Worm (Caenorhabditis elegans) whole organism, L4 larva: ENCODE results near the gene F16B4.6.
A peak's percentile ranks its signal among the peaks of the same experiment; 100 is the strongest.

Experiments
- D1046.2 ChIP-seq: fragments of 200-800 bp; sonication (Bioruptor generic); IDR thresholded peaks from 2 replicates; pipeline ENCODE4 v1.3.6; 2022; ENCODE audit warnings: missing genetic modification characterization, missing compliant biosample characterization
- F10B5.3 ChIP-seq: sonication (generic microtip); optimal IDR thresholded peaks from 2 replicates; lab custom pipeline; 2016; ENCODE audit warnings: mild to moderate bottlenecking, missing genetic modification characterization, missing compliant biosample characterization
- F26F4.8 ChIP-seq: fragments of 200-800 bp; sonication (Bioruptor generic); conservative IDR thresholded peaks from 2 replicates; pipeline ENCODE4 v1.3.6; 2022; ENCODE audit warnings: missing genetic modification characterization, missing compliant biosample characterization
- F37D6.2 ChIP-seq: sonication (generic microtip); optimal IDR thresholded peaks from 2 replicates; lab custom pipeline; 2016; ENCODE audit warnings: mild to moderate bottlenecking, missing genetic modification characterization, missing compliant biosample characterization
- F49E8.2 ChIP-seq: sonication (generic microtip); optimal IDR thresholded peaks from 2 replicates; lab custom pipeline; 2016; ENCODE audit warnings: missing compliant biosample characterization, mild to moderate bottlenecking, missing genetic modification characterization, borderline replicate concordance
- R02D3.7 ChIP-seq: fragments of 150-350 bp; sonication (generic microtip); optimal IDR thresholded peaks from 3 replicates; lab custom pipeline; 2014; ENCODE audit warnings: missing biosample characterization, missing genetic modification characterization
- T20F7.1 ChIP-seq: fragments of 200-800 bp; sonication (Bioruptor generic); optimal IDR thresholded peaks from 2 replicates; lab custom pipeline; 2018; ENCODE audit warnings: mild to moderate bottlenecking, missing genetic modification characterization, missing compliant biosample characterization
- T26A8.4 ChIP-seq: fragments of 200-800 bp; sonication (Bioruptor generic); IDR thresholded peaks from 2 replicates; pipeline ENCODE4 v1.3.6; 2022; ENCODE audit warnings: missing genetic modification characterization, missing compliant biosample characterization
- Y75B8A.6 ChIP-seq: fragments of 200-800 bp; sonication (Bioruptor generic); IDR thresholded peaks from 2 replicates; pipeline ENCODE4 v1.3.6; 2022; ENCODE audit warnings: missing genetic modification reagents, missing genetic modification characterization, missing compliant biosample characterization
- arid-1 ChIP-seq: fragments of 200-800 bp; sonication (Bioruptor generic); conservative IDR thresholded peaks from 2 replicates; pipeline ENCODE4 v1.3.6; 2022; ENCODE audit warnings: missing genetic modification reagents, missing genetic modification characterization, missing compliant biosample characterization
- attf-4 ChIP-seq: sonication (generic microtip); optimal IDR thresholded peaks from 3 replicates; lab custom pipeline; 2017; ENCODE audit warnings: missing biosample characterization, missing genetic modification characterization
- ceh-20 ChIP-seq: fragments of 200-800 bp; sonication (Bioruptor generic); IDR thresholded peaks from 2 replicates; pipeline ENCODE4 v1.3.6; 2022; ENCODE audit warnings: missing genetic modification reagents, missing genetic modification characterization, missing compliant biosample characterization
- ceh-28 ChIP-seq: fragments of 150-350 bp; optimal IDR thresholded peaks from 2 replicates; lab custom pipeline; 2014; ENCODE audit warnings: missing biosample characterization, missing genetic modification reagents, missing genetic modification characterization
- ceh-32 ChIP-seq: sonication (generic microtip); optimal IDR thresholded peaks from 2 replicates; lab custom pipeline; 2016; ENCODE audit warnings: mild to moderate bottlenecking, missing genetic modification characterization, missing compliant biosample characterization; ENCODE audit not compliant: poor library complexity
- cey-2 ChIP-seq: sonication (generic microtip); optimal IDR thresholded peaks from 3 replicates; lab custom pipeline; 2017; ENCODE audit warnings: missing genetic modification characterization, mild to moderate bottlenecking, missing compliant biosample characterization, antibody characterized with exemption, borderline replicate concordance; ENCODE audit not compliant: insufficient read depth
- daf-16 ChIP-seq, 3 experiments: sonication (generic microtip); optimal IDR thresholded peaks; 2 replicates each; lab custom pipeline; 2016 to 2017; ENCODE audit warnings: missing genetic modification characterization in 3 of 3, missing genetic modification reagents in 3 of 3, mild to moderate bottlenecking in 2 of 3, missing compliant biosample characterization in 2 of 3, missing biosample characterization in 1 of 3, moderate library complexity in 1 of 3
- daf-19 ChIP-seq: fragments of 200-800 bp; sonication (Bioruptor generic); conservative IDR thresholded peaks from 2 replicates; pipeline ENCODE4 v1.3.6; 2022; ENCODE audit warnings: missing genetic modification characterization, missing compliant biosample characterization
- dmd-8 ChIP-seq: fragments of 200-800 bp; sonication (Bioruptor generic); IDR thresholded peaks from 2 replicates; pipeline ENCODE4 v1.3.6; 2022; ENCODE audit warnings: missing genetic modification characterization, missing compliant biosample characterization
- dve-1 ChIP-seq: sonication (generic microtip); optimal IDR thresholded peaks from 2 replicates; lab custom pipeline; 2017; ENCODE audit warnings: antibody characterized with exemption, mild to moderate bottlenecking, missing genetic modification characterization, missing compliant biosample characterization; ENCODE audit not compliant: insufficient read depth
- fkh-10 ChIP-seq: fragments of 150-350 bp; optimal IDR thresholded peaks from 2 replicates; lab custom pipeline; 2014; ENCODE audit warnings: missing biosample characterization, missing genetic modification reagents, missing genetic modification characterization
- hlh-11 ChIP-seq: fragments of 200-800 bp; sonication (Bioruptor generic); optimal IDR thresholded peaks from 2 replicates; lab custom pipeline; 2018; ENCODE audit warnings: mild to moderate bottlenecking, missing genetic modification characterization, missing compliant biosample characterization
- hlh-30 ChIP-seq: sonication (generic microtip); optimal IDR thresholded peaks from 2 replicates; lab custom pipeline; 2017; ENCODE audit warnings: antibody characterized with exemption, mild to moderate bottlenecking, missing genetic modification characterization, missing compliant biosample characterization; ENCODE audit not compliant: insufficient read depth
- hmg-1.1 ChIP-seq: fragments of 200-800 bp; sonication (Bioruptor generic); IDR thresholded peaks from 2 replicates; pipeline ENCODE4 v1.3.6; 2022; ENCODE audit warnings: missing genetic modification reagents, missing genetic modification characterization, missing compliant biosample characterization
- lim-7 ChIP-seq: fragments of 200-800 bp; sonication (Bioruptor generic); IDR thresholded peaks from 2 replicates; pipeline ENCODE4 v1.3.6; 2022; ENCODE audit warnings: missing genetic modification characterization, missing compliant biosample characterization
- lin-1 ChIP-seq: fragments of 200-800 bp; sonication (Bioruptor generic); IDR thresholded peaks from 2 replicates; pipeline ENCODE4 v1.3.6; 2022; ENCODE audit warnings: missing genetic modification reagents, missing genetic modification characterization, missing compliant biosample characterization
- madf-5 ChIP-seq, 2 experiments: fragments of 200-800 bp; sonication (Bioruptor generic); IDR thresholded peaks; 2 replicates each; pipeline ENCODE4 v1.3.6; 2022; ENCODE audit warnings: missing compliant biosample characterization in 2 of 2, missing genetic modification characterization in 2 of 2
- madf-9 ChIP-seq: fragments of 200-800 bp; sonication (Bioruptor generic); conservative IDR thresholded peaks from 2 replicates; pipeline ENCODE4 v1.3.6; 2022; ENCODE audit warnings: missing genetic modification reagents, missing genetic modification characterization, missing compliant biosample characterization
- mdl-1 ChIP-seq, 2 experiments: fragments of 150-350 bp in 1 of 2; sonication (generic microtip) in 1 of 2; optimal IDR thresholded peaks; 2 replicates each; lab custom pipeline; 2014 to 2017; ENCODE audit warnings: missing biosample characterization in 2 of 2, missing genetic modification characterization in 2 of 2
- mep-1 ChIP-seq: fragments of 150-350 bp; sonication (generic microtip); optimal IDR thresholded peaks from 3 replicates; lab custom pipeline; 2014; ENCODE audit warnings: missing biosample characterization, missing genetic modification characterization
- mes-2 ChIP-seq: sonication (generic microtip); optimal IDR thresholded peaks from 2 replicates; lab custom pipeline; 2016; ENCODE audit warnings: missing genotype, mild to moderate bottlenecking, missing genetic modification characterization, missing compliant biosample characterization; ENCODE audit not compliant: poor library complexity, severe bottlenecking
- mxl-2 ChIP-seq: fragments of 200-800 bp; sonication (Bioruptor generic); conservative IDR thresholded peaks from 2 replicates; pipeline ENCODE4 v1.3.6; 2022; ENCODE audit warnings: missing genetic modification reagents, missing genetic modification characterization, missing compliant biosample characterization
- mxl-3 ChIP-seq: fragments of 200-800 bp; sonication (Bioruptor generic); optimal IDR thresholded peaks from 2 replicates; lab custom pipeline; 2018; ENCODE audit warnings: mild to moderate bottlenecking, missing genetic modification characterization, missing compliant biosample characterization
- nhr-10 ChIP-seq: fragments of 150-350 bp; optimal IDR thresholded peaks from 2 replicates; lab custom pipeline; 2014; ENCODE audit warnings: missing biosample characterization, missing genetic modification characterization
- nhr-11 ChIP-seq: fragments of 150-350 bp; optimal IDR thresholded peaks from 2 replicates; lab custom pipeline; 2014; ENCODE audit warnings: missing biosample characterization, missing genetic modification characterization
- nhr-111 ChIP-seq: fragments of 200-800 bp; sonication (Bioruptor generic); optimal IDR thresholded peaks from 2 replicates; lab custom pipeline; 2018; ENCODE audit warnings: mild to moderate bottlenecking, missing genetic modification characterization, missing compliant biosample characterization
- nhr-28 ChIP-seq: fragments of 150-350 bp; optimal IDR thresholded peaks from 2 replicates; lab custom pipeline; 2014; ENCODE audit warnings: missing biosample characterization, missing genetic modification characterization
- nhr-48 ChIP-seq: sonication (generic microtip); optimal IDR thresholded peaks from 2 replicates; lab custom pipeline; 2016; ENCODE audit warnings: mild to moderate bottlenecking, missing genetic modification characterization, missing compliant biosample characterization
- nhr-6 ChIP-seq: fragments of 150-350 bp; optimal IDR thresholded peaks from 2 replicates; lab custom pipeline; 2014; ENCODE audit warnings: missing biosample characterization, missing genetic modification characterization
- pha-4 ChIP-seq, 2 experiments: fragments of 150-350 bp in 1 of 2; fragments of 200-800 bp in 1 of 2; sonication (Bioruptor generic) in 1 of 2; IDR thresholded peaks in 1 of 2; optimal IDR thresholded peaks in 1 of 2; 2 replicates each; pipeline versions ENCODE4 v1.3.6 to Lab custom; 2014 to 2022; ENCODE audit warnings: missing genetic modification characterization in 2 of 2, missing genetic modification reagents in 2 of 2, missing biosample characterization in 1 of 2, missing compliant biosample characterization in 1 of 2
- php-3 ChIP-seq: fragments of 200-800 bp; sonication (Bioruptor generic); IDR thresholded peaks from 2 replicates; pipeline ENCODE4 v1.3.6; 2022; ENCODE audit warnings: missing genetic modification reagents, missing genetic modification characterization, missing compliant biosample characterization
- pqm-1 ChIP-seq: sonication (generic microtip); optimal IDR thresholded peaks from 2 replicates; lab custom pipeline; 2017; ENCODE audit warnings: missing biosample characterization, missing genetic modification characterization
- rbr-2 ChIP-seq: sonication (generic microtip); optimal IDR thresholded peaks from 2 replicates; lab custom pipeline; 2016; ENCODE audit warnings: missing genotype, missing genetic modification characterization, missing compliant biosample characterization
- skn-1 ChIP-seq: fragments of 150-350 bp; optimal IDR thresholded peaks from 2 replicates; lab custom pipeline; 2014; ENCODE audit warnings: missing biosample characterization, missing genetic modification characterization
- snpc-1.2 ChIP-seq: fragments of 200-800 bp; sonication (Bioruptor generic); IDR thresholded peaks from 2 replicates; pipeline ENCODE4 v1.3.6; 2022; ENCODE audit warnings: missing genetic modification reagents, missing genetic modification characterization, missing compliant biosample characterization
- snpc-4 ChIP-seq: fragments of 150-350 bp; optimal IDR thresholded peaks from 2 replicates; lab custom pipeline; 2014; ENCODE audit warnings: missing biosample characterization, missing genetic modification characterization
- spr-1 ChIP-seq: sonication (generic microtip); optimal IDR thresholded peaks from 2 replicates; lab custom pipeline; 2016; ENCODE audit warnings: mild to moderate bottlenecking, missing genetic modification characterization, missing compliant biosample characterization
- tag-97 ChIP-seq: fragments of 200-800 bp; sonication (Bioruptor generic); IDR thresholded peaks from 2 replicates; pipeline ENCODE4 v1.3.6; 2022; ENCODE audit warnings: missing genetic modification characterization, missing compliant biosample characterization
- vab-7 ChIP-seq: fragments of 200-800 bp; sonication (Bioruptor generic); IDR thresholded peaks from 2 replicates; pipeline ENCODE4 v1.3.6; 2022; ENCODE audit warnings: missing genetic modification reagents, missing genetic modification characterization, missing compliant biosample characterization
- zip-11 ChIP-seq: fragments of 200-800 bp; sonication (Bioruptor generic); IDR thresholded peaks from 2 replicates; pipeline ENCODE4 v1.3.6; 2022; ENCODE audit warnings: missing genetic modification characterization, missing compliant biosample characterization
- zip-2 ChIP-seq: fragments of 150-350 bp; optimal IDR thresholded peaks from 2 replicates; lab custom pipeline; 2014; ENCODE audit warnings: missing biosample characterization, missing genetic modification characterization

The F16B4.6 gene

ce11 chrV:1607790-1608189 lies 20.8 kb downstream of the F16B4.6 start, which contains the start of gene nhr-178 (continued):
- TF ChIP-seq ceh-32: no peak
- TF ChIP-seq dmd-8 (GFP tag; lab: Robert Waterston, UW): no peak
- no peak for TF ChIP-seq cey-2 (tag; lab: Kevin White, UChicago)
- no peak for TF ChIP-seq T26A8.4 (GFP tag; lab: Robert Waterston, UW)
- TF ChIP-seq Y75B8A.6 (GFP tag; lab: Robert Waterston, UW): no peak
- TF ChIP-seq pha-4 (GFP tag; IDR thresholded peaks at IDR 0.05; lab: Robert Waterston, UW): no peak
- TF ChIP-seq pha-4 (tag; optimal IDR thresholded peaks at IDR 0.05; lab: Kevin White, UChicago): no peak
- TF ChIP-seq php-3 (GFP tag; lab: Robert Waterston, UW): peak; percentile 80
- TF ChIP-seq madf-5 (GFP tag; IDR thresholded peaks at IDR 0.05; lab: Robert Waterston, UW): no peak
- no peak for TF ChIP-seq rbr-2 (tag; lab: Kevin White, UChicago)
- TF ChIP-seq mxl-2 (GFP tag; lab: Robert Waterston, UW): no peak
- no peak for TF ChIP-seq nhr-10
- TF ChIP-seq dve-1 (tag; lab: Kevin White, UChicago): peak; percentile 85
- TF ChIP-seq F37D6.2: no peak
- TF ChIP-seq arid-1 (GFP tag; lab: Robert Waterston, UW): no peak
- TF ChIP-seq vab-7: no peak
- no peak for TF ChIP-seq daf-16 (GFP tag; optimal IDR thresholded peaks at IDR 0.05; lab: Kevin White, UChicago)
- peak; percentile 95 for TF ChIP-seq daf-16 (tag; optimal IDR thresholded peaks at IDR 0.05; lab: Kevin White, UChicago)
- TF ChIP-seq nhr-11: no peak
- TF ChIP-seq snpc-4: no peak
- TF ChIP-seq mep-1 (tag; lab: Kevin White, UChicago): peak; percentile 33
- TF ChIP-seq F10B5.3: no peak
- peak; percentile 65 for TF ChIP-seq lin-1 (GFP tag; lab: Robert Waterston, UW)
- no peak for TF ChIP-seq tag-97
- TF ChIP-seq mxl-3: peak; percentile 49
- TF ChIP-seq nhr-28 (tag; lab: Kevin White, UChicago): peak; percentile 100
- no peak for TF ChIP-seq F49E8.2 (tag; lab: Kevin White, UChicago)
- no peak for TF ChIP-seq nhr-6 (tag; lab: Kevin White, UChicago)
- no peak for TF ChIP-seq fkh-10 (GFP tag; lab: Kevin White, UChicago)
- TF ChIP-seq attf-4 (tag; lab: Kevin White, UChicago): no peak
- no peak for TF ChIP-seq D1046.2
- TF ChIP-seq R02D3.7 (tag; lab: Kevin White, UChicago): no peak
- peak; percentile 79 for TF ChIP-seq pqm-1 (tag; lab: Kevin White, UChicago)
- no peak for TF ChIP-seq spr-1 (tag; lab: Kevin White, UChicago)
- TF ChIP-seq F26F4.8 (GFP tag; lab: Robert Waterston, UW): no peak
- no peak for TF ChIP-seq snpc-1.2 (GFP tag; lab: Robert Waterston, UW)
- TF ChIP-seq zip-2 (tag; lab: Kevin White, UChicago): no peak
- no peak for TF ChIP-seq zip-11 (GFP tag; lab: Robert Waterston, UW)
- TF ChIP-seq nhr-111: no peak
- no peak for TF ChIP-seq lim-7 (GFP tag; lab: Robert Waterston, UW)
- TF ChIP-seq hlh-30: peak; percentile 23
- peak; percentile 88 for TF ChIP-seq hlh-11 (tag; lab: Kevin White, UChicago)
- no peak for TF ChIP-seq hmg-1.1 (GFP tag; lab: Robert Waterston, UW)
- no peak for TF ChIP-seq madf-9 (GFP tag; lab: Robert Waterston, UW)
- TF ChIP-seq mdl-1 (tag; optimal IDR thresholded peaks at IDR 0.05; lab: Kevin White, UChicago): peak in 1 of 2 experiments; percentile 45
- TF ChIP-seq ceh-20 (GFP tag; lab: Robert Waterston, UW): no peak
- no peak for TF ChIP-seq T20F7.1 (GFP tag; lab: Kevin White, UChicago)
- no peak for TF ChIP-seq ceh-28 (tag; lab: Kevin White, UChicago)
- no peak for TF ChIP-seq daf-19 (GFP tag; lab: Robert Waterston, UW)
- no peak for TF ChIP-seq skn-1 (tag; lab: Kevin White, UChicago)
- TF ChIP-seq mes-2 (tag; lab: Kevin White, UChicago): no peak
- peak; percentile 59 for TF ChIP-seq nhr-48 (tag; lab: Kevin White, UChicago)
